Fruit fly (Drosophila melanogaster): ENCODE measurements around the gene Med.

The Med gene

DNA sequence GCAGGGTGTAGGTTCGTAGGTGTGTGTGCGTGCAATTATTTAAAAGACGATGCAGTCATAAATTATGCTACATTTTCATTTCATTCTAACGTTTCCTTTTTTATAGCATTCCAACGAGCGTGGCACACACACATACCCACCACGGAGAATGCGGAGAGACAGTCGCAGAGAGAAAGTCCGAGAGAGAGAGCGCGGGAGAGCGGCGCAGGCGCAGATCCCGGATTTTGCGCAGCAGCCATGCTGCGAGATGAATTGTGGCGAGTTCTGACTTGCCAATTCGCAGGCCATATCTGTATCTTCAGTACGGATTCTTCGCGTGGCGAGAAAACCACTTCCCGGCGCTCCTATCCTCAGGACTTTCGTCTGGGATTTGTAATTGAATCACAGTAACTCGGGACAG lies 11.0 kb downstream of the Med start, which contains the start of gene kek6:
Gene kek6, plus strand, starts transcription at position 323 of the 400 bp plus-strand sequence.
- no peak for TF ChIP-seq CG17801 (GFP tag; optimal IDR thresholded peaks at IDR 0.05; ENCODE audit: partially characterized antibody)

dm6 chr3R:31622648-31623047 lies 11.8 kb downstream of the Med start:
- no peak for TF ChIP-seq CG17801 (GFP tag; optimal IDR thresholded peaks at IDR 0.05; ENCODE audit: partially characterized antibody)

- no peak for TF ChIP-seq CG17801 (GFP tag; optimal IDR thresholded peaks at IDR 0.05; ENCODE audit: partially characterized antibody)
Measured at dm6 chr3R:31626237-31626636, 15.4 kb downstream of the Med start.

dm6 chr3R:31627186-31627585 lies 16.3 kb downstream of the Med start:
- TF ChIP-seq CG17801 (GFP tag; optimal IDR thresholded peaks at IDR 0.05; ENCODE audit: partially characterized antibody), result no peak

DNA sequence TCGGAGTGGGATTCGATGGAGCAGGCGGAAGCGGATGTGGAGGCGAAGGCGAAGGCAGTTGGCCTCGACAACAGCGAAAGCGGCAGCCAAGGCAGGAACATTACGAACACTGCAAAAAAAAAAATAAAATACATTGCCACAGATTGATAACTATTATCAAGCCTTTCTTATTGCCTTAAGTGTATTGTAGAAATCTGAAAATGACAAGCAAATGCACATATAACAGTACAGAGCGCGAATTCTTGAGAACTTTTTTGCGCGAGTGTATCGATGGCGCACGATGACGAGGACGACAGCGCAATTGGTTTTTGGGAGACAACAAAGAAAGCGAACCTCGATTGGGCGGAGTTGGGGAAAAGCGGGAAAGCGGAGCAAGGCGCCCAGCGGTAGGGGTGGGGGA lies 19.5 kb downstream of the Med start:
- no peak for TF ChIP-seq CG17801 (GFP tag; optimal IDR thresholded peaks at IDR 0.05; ENCODE audit: partially characterized antibody)

DNA sequence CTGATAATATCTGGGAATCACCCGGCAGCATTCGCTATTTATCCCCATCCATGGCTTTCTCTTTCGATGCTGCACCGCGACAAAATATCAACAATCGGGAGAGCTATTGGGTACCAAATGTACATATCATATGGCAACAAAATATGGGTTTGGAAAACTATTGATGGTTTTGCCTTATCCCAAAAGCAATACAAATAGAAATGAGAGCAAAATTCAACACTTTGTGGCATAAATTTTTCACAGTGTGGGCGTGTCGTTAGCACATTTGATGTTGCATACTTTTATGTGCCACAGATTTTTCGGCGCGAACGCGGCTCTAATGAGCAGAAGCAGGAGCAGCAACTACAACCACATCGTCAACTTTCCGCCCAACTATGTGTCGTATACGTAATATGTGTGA lies 21.5 kb downstream of the Med start:
- no peak for TF ChIP-seq CG17801 (GFP tag; optimal IDR thresholded peaks at IDR 0.05; ENCODE audit: partially characterized antibody)

DNA sequence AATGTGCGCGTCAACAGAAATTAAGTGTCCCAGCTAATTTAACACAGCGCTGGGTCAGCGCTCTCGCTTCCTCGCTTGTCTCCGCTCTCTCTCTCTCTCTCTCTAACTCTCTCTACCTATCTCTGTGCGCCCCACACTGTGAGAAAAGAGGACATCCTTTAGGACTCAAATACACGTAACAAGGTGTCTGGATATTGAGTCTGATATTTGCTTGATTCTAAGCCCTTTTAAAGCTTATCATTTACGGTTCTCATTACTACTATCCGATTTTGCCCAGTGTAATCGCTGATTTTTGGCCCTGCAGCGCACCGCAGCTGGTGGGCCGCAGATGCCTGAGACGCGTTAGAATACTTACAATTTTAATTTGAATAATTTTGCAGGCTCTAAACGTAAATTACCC lies 25.7 kb downstream of the Med start:
- TF ChIP-seq CG17801 (GFP tag; optimal IDR thresholded peaks at IDR 0.05; ENCODE audit: partially characterized antibody), result no peak

DNA sequence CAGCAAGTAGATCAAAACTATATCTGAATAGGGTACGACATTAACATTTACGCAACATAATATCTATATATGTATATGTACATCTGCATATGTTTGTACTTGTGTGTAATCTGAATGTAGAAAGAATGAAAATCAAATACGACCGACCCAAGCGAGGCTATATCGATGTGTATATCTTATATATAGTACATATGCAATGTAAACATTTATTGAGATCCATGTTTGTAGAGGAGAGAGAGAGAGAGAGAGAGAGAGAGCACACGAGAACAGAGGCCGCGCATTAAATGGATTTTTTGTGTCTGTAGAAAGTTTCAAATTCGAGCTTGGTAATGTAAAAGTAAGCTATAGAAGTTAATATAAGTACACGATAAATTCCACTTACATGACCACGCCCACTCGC lies 51.9 kb downstream of the Med start:
- TF ChIP-seq CG17801 (GFP tag; optimal IDR thresholded peaks at IDR 0.05; ENCODE audit: partially characterized antibody), result no peak

Measured in ovary, adult (tissue).